Worm (Caenorhabditis elegans) whole organism, L3 larva: Measurements from ENCODE around the gene acs-20.

Source experiments
- R02D3.7 ChIP-seq: fragments of 150-350 bp; optimal IDR thresholded peaks from 2 replicates; lab custom pipeline; 2014; ENCODE audit warnings: missing biosample characterization, missing genetic modification characterization
- ceh-82 ChIP-seq: fragments of 150-350 bp; optimal IDR thresholded peaks from 2 replicates; lab custom pipeline; 2014; ENCODE audit warnings: missing biosample characterization, missing genetic modification characterization
- egl-27 ChIP-seq: sonication (generic microtip); optimal IDR thresholded peaks from 4 replicates; lab custom pipeline; 2017; ENCODE audit warnings: missing biosample characterization, missing genetic modification reagents, missing genetic modification characterization
- fkh-10 ChIP-seq: sonication (generic microtip); optimal IDR thresholded peaks from 2 replicates; lab custom pipeline; 2017; ENCODE audit warnings: missing biosample characterization, missing genetic modification reagents, missing genetic modification characterization
- mdl-1 ChIP-seq: fragments of 150-350 bp; optimal IDR thresholded peaks from 2 replicates; lab custom pipeline; 2014; ENCODE audit warnings: missing biosample characterization, missing genetic modification characterization
- nhr-11 ChIP-seq: fragments of 150-350 bp; optimal IDR thresholded peaks from 2 replicates; lab custom pipeline; 2014; ENCODE audit warnings: missing biosample characterization, missing genetic modification characterization
- nhr-12 ChIP-seq: fragments of 150-350 bp; optimal IDR thresholded peaks from 2 replicates; lab custom pipeline; 2014; ENCODE audit warnings: missing biosample characterization, missing genetic modification characterization
- nhr-23 ChIP-seq: fragments of 150-350 bp; optimal IDR thresholded peaks from 2 replicates; lab custom pipeline; 2014; ENCODE audit warnings: missing biosample characterization, missing genetic modification reagents, missing genetic modification characterization
- nhr-28 ChIP-seq: fragments of 150-350 bp; optimal IDR thresholded peaks from 2 replicates; lab custom pipeline; 2014; ENCODE audit warnings: missing biosample characterization, missing genetic modification characterization
- nhr-43 ChIP-seq: sonication (generic microtip); optimal IDR thresholded peaks from 2 replicates; lab custom pipeline; 2016; ENCODE audit warnings: mild to moderate bottlenecking, missing genetic modification characterization, missing compliant biosample characterization; ENCODE audit not compliant: poor library complexity, severe bottlenecking
- pha-4 ChIP-seq: fragments of 150-350 bp; optimal IDR thresholded peaks from 2 replicates; lab custom pipeline; 2014; ENCODE audit warnings: missing biosample characterization, missing genetic modification reagents, missing genetic modification characterization
- pqm-1 ChIP-seq: fragments of 150-350 bp; optimal IDR thresholded peaks from 2 replicates; lab custom pipeline; 2017; ENCODE audit warnings: missing biosample characterization, missing genetic modification characterization, inconsistent platforms
- skn-1 ChIP-seq: fragments of 150-350 bp; optimal IDR thresholded peaks from 2 replicates; lab custom pipeline; 2014; ENCODE audit warnings: missing biosample characterization, missing genetic modification characterization
- ztf-11 ChIP-seq: fragments of 150-350 bp; optimal IDR thresholded peaks from 2 replicates; lab custom pipeline; 2014; ENCODE audit warnings: missing biosample characterization, missing genetic modification characterization

- TF ChIP-seq nhr-11 (tag; lab: Kevin White, UChicago) (peak; percentile 61), nhr-23 (peak; percentile 97), ztf-11 (no peak), nhr-12 (tag; lab: Kevin White, UChicago) (no peak), nhr-43 (tag; lab: Kevin White, UChicago) (peak; percentile 96), egl-27 (peak; percentile 20), fkh-10 (GFP tag; lab: Kevin White, UChicago) (peak; percentile 51), mdl-1 (tag; lab: Kevin White, UChicago) (peak; percentile 48), ceh-82 (tag; lab: Kevin White, UChicago) (peak; percentile 81), R02D3.7 (peak; percentile 89), skn-1 (peak; percentile 88), pqm-1 (peak; percentile 91), pha-4 (tag; lab: Kevin White, UChicago) (peak; percentile 98), nhr-28 (no peak)
Measured at ce11 chrIV:12391003-12391637, 7.4 kb downstream of the acs-20 start, which contains the start of the genes rps-23 and dpm-3.
